Worm (Caenorhabditis elegans) whole organism, L3 larva: ENCODE data around the gene max-1.

Source experiments
- aly-2 ChIP-seq: fragments of 150-350 bp; optimal IDR thresholded peaks from 2 replicates; lab custom pipeline; 2014; ENCODE audit warnings: missing biosample characterization, missing genetic modification characterization
- ama-1 ChIP-seq: fragments of 150-350 bp; optimal IDR thresholded peaks from 2 replicates; lab custom pipeline; 2018
- egl-5 ChIP-seq: fragments of 150-350 bp; optimal IDR thresholded peaks from 2 replicates; lab custom pipeline; 2017; ENCODE audit warnings: missing biosample characterization, missing genetic modification reagents, missing genetic modification characterization, inconsistent platforms
- fos-1 ChIP-seq: fragments of 150-350 bp; optimal IDR thresholded peaks from 2 replicates; lab custom pipeline; 2014; ENCODE audit warnings: missing biosample characterization, missing genetic modification characterization
- lin-15B ChIP-seq: fragments of 150-350 bp; optimal IDR thresholded peaks from 2 replicates; lab custom pipeline; 2014; ENCODE audit warnings: missing biosample characterization, missing genetic modification characterization
- nhr-237 ChIP-seq: fragments of 150-350 bp; optimal IDR thresholded peaks from 2 replicates; lab custom pipeline; 2014; ENCODE audit warnings: missing biosample characterization, missing genetic modification characterization
- nhr-67 ChIP-seq: fragments of 150-350 bp; optimal IDR thresholded peaks from 2 replicates; lab custom pipeline; 2014; ENCODE audit warnings: missing biosample characterization, missing genetic modification characterization
- ztf-4 ChIP-seq: fragments of 150-350 bp; optimal IDR thresholded peaks from 2 replicates; lab custom pipeline; 2014; ENCODE audit warnings: missing biosample characterization, missing genetic modification characterization

DNA sequence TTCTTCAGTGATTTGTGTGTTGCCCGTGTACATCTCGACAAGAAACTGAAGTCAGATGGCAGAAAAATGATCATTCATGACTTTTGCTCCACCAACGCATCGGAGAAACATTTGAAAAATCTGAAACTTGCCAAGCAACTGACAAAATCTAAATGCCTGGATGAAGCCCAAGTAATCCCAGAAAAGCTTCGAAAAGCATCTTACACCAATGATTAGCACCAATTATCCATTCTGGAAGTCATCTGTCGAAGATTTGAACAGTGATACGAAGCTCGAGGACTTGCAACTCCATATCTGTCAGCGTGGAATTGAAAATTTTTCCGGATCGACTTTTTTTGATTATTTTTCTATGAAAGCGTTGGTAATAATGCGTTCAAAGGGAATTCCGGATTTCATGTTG is 56.6 kb downstream of the max-1 start:
- TF ChIP-seq aly-2 (tag; lab: Kevin White, UChicago) (no peak), ztf-4 (no peak), fos-1 (tag; lab: Kevin White, UChicago) (no peak), nhr-67 (no peak), lin-15B (tag; lab: Kevin White, UChicago) (no peak), ama-1 (lab: Kevin White, UChicago) (no peak), egl-5 (no peak), nhr-237 (tag; lab: Kevin White, UChicago) (no peak)
